Worm (Caenorhabditis elegans) whole organism, mixed stage, embryonic: ENCODE results near the gene F15G9.1.

Experiments
- blmp-1 ChIP-seq: fragments of 150-350 bp; optimal IDR thresholded peaks from 2 replicates; lab custom pipeline; 2014; ENCODE audit warnings: missing biosample characterization, missing genetic modification characterization
- elt-3 ChIP-seq: fragments of 150-350 bp; optimal IDR thresholded peaks from 2 replicates; lab custom pipeline; 2014; ENCODE audit warnings: missing biosample characterization, missing genetic modification characterization
- lin-13 ChIP-seq: fragments of 150-350 bp; optimal IDR thresholded peaks from 2 replicates; lab custom pipeline; 2014; ENCODE audit warnings: missing biosample characterization, missing genetic modification characterization
- nhr-28 ChIP-seq: fragments of 150-350 bp; optimal IDR thresholded peaks from 2 replicates; lab custom pipeline; 2014; ENCODE audit warnings: missing biosample characterization, missing genetic modification characterization
- unc-39 ChIP-seq: fragments of 150-350 bp; optimal IDR thresholded peaks from 2 replicates; lab custom pipeline; 2014; ENCODE audit warnings: missing biosample characterization, missing genetic modification characterization
- ztf-11 ChIP-seq: fragments of 150-350 bp; optimal IDR thresholded peaks from 2 replicates; lab custom pipeline; 2014; ENCODE audit warnings: missing biosample characterization, missing genetic modification characterization

DNA sequence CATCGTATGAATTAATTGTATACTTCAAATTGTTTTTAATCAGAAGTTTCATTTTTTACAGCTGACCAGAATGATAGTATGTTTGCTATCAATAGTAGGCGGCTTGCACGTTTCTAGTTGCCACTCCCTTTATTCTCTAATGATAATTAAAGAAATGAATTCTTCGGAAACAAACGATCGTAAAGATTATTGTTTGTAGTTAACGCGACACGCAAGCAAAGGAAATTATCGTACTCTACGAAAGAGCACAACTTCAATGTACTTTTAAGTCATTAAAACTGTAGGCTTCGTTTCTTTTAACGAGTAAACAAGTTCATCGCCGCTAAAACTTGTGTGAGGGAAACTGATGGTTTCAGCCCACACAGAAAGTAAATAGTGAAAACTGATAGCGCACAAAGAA is 26.8 kb upstream of the F15G9.1 start:
- TF ChIP-seq lin-13 (tag; lab: Kevin White, UChicago) (no peak), ztf-11 (tag; lab: Kevin White, UChicago) (no peak), unc-39 (tag; lab: Kevin White, UChicago) (no peak), blmp-1 (no peak), elt-3 (tag; lab: Kevin White, UChicago) (no peak), nhr-28 (tag; lab: Kevin White, UChicago) (no peak)
